Worm (Caenorhabditis elegans) whole organism, young adult: ENCODE data around the gene str-87.

ENCODE experiments used
- attf-5 ChIP-seq: fragments of 200-800 bp; sonication (Bioruptor generic); optimal IDR thresholded peaks from 2 replicates; lab custom pipeline; 2018; ENCODE audit warnings: mild to moderate bottlenecking, missing genetic modification characterization, missing compliant biosample characterization
- egl-44 ChIP-seq: fragments of 200-800 bp; sonication (Bioruptor generic); IDR thresholded peaks from 2 replicates; pipeline ENCODE4 v1.3.6; 2022; ENCODE audit warnings: missing genetic modification reagents, missing genetic modification characterization, missing compliant biosample characterization
- repo-1 ChIP-seq: sonication (generic microtip); optimal IDR thresholded peaks from 2 replicates; lab custom pipeline; 2017; ENCODE audit warnings: mild to moderate bottlenecking, missing genetic modification characterization, missing compliant biosample characterization

ce11 chrV:9030248-9030647 is 42.2 kb upstream of the str-87 start, which contains the start of gene C25E10.5:
- TF ChIP-seq repo-1 (tag; lab: Kevin White, UChicago) = no peak
- no peak for TF ChIP-seq attf-5 (GFP tag; lab: Kevin White, UChicago)
- TF ChIP-seq egl-44 (GFP tag; lab: Robert Waterston, UW) = no peak
